Fruit fly (Drosophila melanogaster) whole organism, embryonic: ENCODE data around the gene CG32645.

Experiments
- Aef1 ChIP-seq: fragments of 200-800 bp; sonication (Bioruptor generic); IDR thresholded peaks from 3 replicates; pipeline ENCODE4 v1.3.6; 2022; ENCODE audit warnings: missing biosample characterization, missing genetic modification characterization
- Antp ChIP-seq: fragments of 200-800 bp; sonication (Bioruptor generic); optimal IDR thresholded peaks from 3 replicates; lab custom pipeline; 2016; ENCODE audit warnings: missing biosample characterization, missing genetic modification characterization
- Atf6 ChIP-seq: fragments of 200-800 bp; sonication (Bioruptor generic); IDR thresholded peaks from 2 replicates; pipeline ENCODE4 v1.3.6; 2022; ENCODE audit warnings: missing biosample characterization, missing genetic modification characterization
- CG13287 ChIP-seq: fragments of 200-800 bp; sonication (Bioruptor generic); IDR thresholded peaks from 2 replicates; pipeline ENCODE4 v1.3.6; 2022; ENCODE audit warnings: missing biosample characterization, missing genetic modification characterization; ENCODE audit not compliant: partially characterized antibody
- CG1603 ChIP-seq: fragments of 200-800 bp; sonication (Bioruptor generic); optimal IDR thresholded peaks from 2 replicates; lab custom pipeline; 2019; ENCODE audit warnings: missing biosample characterization, mild to moderate bottlenecking, missing genetic modification characterization, moderate library complexity
- CG32772 ChIP-seq: fragments of 200-800 bp; sonication (Bioruptor generic); IDR thresholded peaks from 2 replicates; pipeline ENCODE4 v1.3.6; 2022; ENCODE audit warnings: missing biosample characterization, missing genetic modification characterization
- CG3995 ChIP-seq: fragments of 200-800 bp; sonication (Bioruptor generic); optimal IDR thresholded peaks from 3 replicates; lab custom pipeline; 2016; ENCODE audit warnings: missing biosample characterization, missing genetic modification characterization
- CG4617 ChIP-seq: fragments of 200-800 bp; sonication (Bioruptor generic); optimal IDR thresholded peaks from 3 replicates; lab custom pipeline; 2016; ENCODE audit warnings: missing biosample characterization, missing genetic modification characterization, borderline replicate concordance
- CG6791 ChIP-seq: fragments of 200-800 bp; sonication (Bioruptor generic); IDR thresholded peaks from 3 replicates; pipeline ENCODE4 v1.3.6; 2022; ENCODE audit warnings: missing biosample characterization, missing genetic modification characterization; ENCODE audit not compliant: partially characterized antibody
- CG7556 ChIP-seq: fragments of 200-800 bp; sonication (Bioruptor generic); optimal IDR thresholded peaks from 2 replicates; lab custom pipeline; 2017; ENCODE audit warnings: missing biosample characterization, mild to moderate bottlenecking, missing genetic modification characterization
- CG7745 ChIP-seq: fragments of 200-800 bp; sonication (Bioruptor generic); optimal IDR thresholded peaks from 2 replicates; lab custom pipeline; 2018; ENCODE audit warnings: missing biosample characterization, mild to moderate bottlenecking, missing genetic modification characterization, moderate library complexity
- CG7963 ChIP-seq: fragments of 200-800 bp; sonication (Bioruptor generic); IDR thresholded peaks from 3 replicates; pipeline ENCODE4 v1.3.6; 2022; ENCODE audit warnings: missing biosample characterization, missing genetic modification characterization; ENCODE audit not compliant: partially characterized antibody
- CG9797 ChIP-seq: fragments of 200-800 bp; sonication (Bioruptor generic); optimal IDR thresholded peaks from 3 replicates; lab custom pipeline; 2018; ENCODE audit warnings: missing biosample characterization, mild to moderate bottlenecking, missing genetic modification characterization
- CG9876 ChIP-seq: fragments of 200-800 bp; sonication (Bioruptor generic); optimal IDR thresholded peaks from 2 replicates; lab custom pipeline; 2016; ENCODE audit warnings: missing biosample characterization, missing genetic modification characterization
- Chrac-16 ChIP-seq: fragments of 200-800 bp; sonication (Bioruptor generic); optimal IDR thresholded peaks from 3 replicates; lab custom pipeline; 2016; ENCODE audit warnings: missing biosample characterization, missing genetic modification characterization
- D19A ChIP-seq: fragments of 200-800 bp; optimal IDR thresholded peaks from 3 replicates; lab custom pipeline; 2019; ENCODE audit warnings: missing biosample characterization, mild to moderate bottlenecking, missing genetic modification characterization, moderate library complexity
- Dip3 ChIP-seq: fragments of 200-800 bp; sonication (Bioruptor generic); optimal IDR thresholded peaks from 3 replicates; lab custom pipeline; 2016; ENCODE audit warnings: missing biosample characterization, missing genetic modification characterization
- E2f1 ChIP-seq: fragments of 200-800 bp; sonication (Bioruptor generic); IDR thresholded peaks from 2 replicates; pipeline ENCODE4 v1.3.6; 2022; ENCODE audit warnings: missing biosample characterization, missing genetic modification characterization
- Ets97D ChIP-seq: fragments of 200-800 bp; sonication (Bioruptor generic); optimal IDR thresholded peaks from 3 replicates; lab custom pipeline; 2016; ENCODE audit warnings: missing biosample characterization, missing genetic modification characterization
- HLH54F ChIP-seq: fragments of 200-800 bp; sonication (Bioruptor generic); optimal IDR thresholded peaks from 3 replicates; lab custom pipeline; 2016; ENCODE audit warnings: missing biosample characterization, missing genetic modification characterization
- Meics ChIP-seq: fragments of 200-800 bp; sonication (Bioruptor generic); optimal IDR thresholded peaks from 2 replicates; lab custom pipeline; 2017; ENCODE audit warnings: missing biosample characterization, mild to moderate bottlenecking, missing genetic modification characterization
- Nf-YC ChIP-seq: fragments of 200-800 bp; optimal IDR thresholded peaks from 3 replicates; lab custom pipeline; 2019; ENCODE audit warnings: missing biosample characterization, mild to moderate bottlenecking, missing genetic modification characterization, moderate library complexity
- Side ChIP-seq: fragments of 200-800 bp; sonication (Bioruptor generic); optimal IDR thresholded peaks from 2 replicates; lab custom pipeline; 2016; ENCODE audit warnings: missing biosample characterization, missing genetic modification characterization
- bigmax ChIP-seq: fragments of 200-800 bp; sonication (Bioruptor generic); optimal IDR thresholded peaks from 2 replicates; lab custom pipeline; 2018; ENCODE audit warnings: missing biosample characterization, mild to moderate bottlenecking, missing genetic modification characterization
- chm ChIP-seq: fragments of 200-800 bp; sonication (Bioruptor generic); IDR thresholded peaks from 2 replicates; pipeline ENCODE4 v1.3.6; 2022; ENCODE audit warnings: missing biosample characterization, missing genetic modification characterization
- dmrt99B ChIP-seq: fragments of 200-800 bp; sonication (Bioruptor generic); optimal IDR thresholded peaks from 2 replicates; lab custom pipeline; 2018; ENCODE audit warnings: missing biosample characterization, mild to moderate bottlenecking, missing genetic modification characterization, moderate library complexity
- dysf ChIP-seq: fragments of 200-800 bp; sonication (Bioruptor generic); IDR thresholded peaks from 3 replicates; pipeline ENCODE4 v1.3.6; 2022; ENCODE audit warnings: missing biosample characterization, missing genetic modification characterization
- en ChIP-seq: fragments of 200-800 bp; sonication (Bioruptor generic); optimal IDR thresholded peaks from 2 replicates; lab custom pipeline; 2016; ENCODE audit warnings: missing biosample characterization, missing genetic modification characterization
- fd3F ChIP-seq: fragments of 200-800 bp; sonication (Bioruptor generic); optimal IDR thresholded peaks from 2 replicates; lab custom pipeline; 2018; ENCODE audit warnings: missing biosample characterization, mild to moderate bottlenecking, missing genetic modification characterization, moderate library complexity
- fd96Cb ChIP-seq: fragments of 200-800 bp; sonication (Bioruptor generic); optimal IDR thresholded peaks from 2 replicates; lab custom pipeline; 2018; ENCODE audit warnings: missing biosample characterization, mild to moderate bottlenecking, missing genetic modification characterization, moderate library complexity
- grn ChIP-seq: fragments of 200-800 bp; sonication (Bioruptor generic); optimal IDR thresholded peaks from 3 replicates; lab custom pipeline; 2017; ENCODE audit warnings: missing biosample characterization, missing genetic modification characterization
- ham ChIP-seq: fragments of 200-800 bp; sonication (Bioruptor generic); IDR thresholded peaks from 2 replicates; pipeline ENCODE4 v1.3.6; 2022; ENCODE audit warnings: missing biosample characterization, missing genetic modification characterization
- ind ChIP-seq: fragments of 200-800 bp; sonication (Bioruptor generic); optimal IDR thresholded peaks from 3 replicates; lab custom pipeline; 2016; ENCODE audit warnings: missing biosample characterization, missing genetic modification characterization
- inv ChIP-seq: fragments of 200-800 bp; sonication (Bioruptor generic); IDR thresholded peaks from 2 replicates; pipeline ENCODE4 v1.3.6; 2022; ENCODE audit warnings: missing biosample characterization, missing genetic modification characterization; ENCODE audit not compliant: partially characterized antibody
- klu ChIP-seq: fragments of 200-800 bp; sonication (Bioruptor generic); IDR thresholded peaks from 2 replicates; pipeline ENCODE4 v1.3.6; 2022; ENCODE audit warnings: missing biosample characterization, missing genetic modification characterization
- mirr ChIP-seq: fragments of 200-800 bp; sonication (Bioruptor generic); optimal IDR thresholded peaks from 3 replicates; lab custom pipeline; 2018; ENCODE audit warnings: missing biosample characterization, mild to moderate bottlenecking, missing genetic modification characterization
- nerfin-2 ChIP-seq: fragments of 200-800 bp; sonication (Bioruptor generic); IDR thresholded peaks from 2 replicates; pipeline ENCODE4 v1.3.6; 2022; ENCODE audit warnings: missing biosample characterization, missing genetic modification characterization; ENCODE audit not compliant: partially characterized antibody
- schlank ChIP-seq: fragments of 200-800 bp; sonication (Bioruptor generic); optimal IDR thresholded peaks from 2 replicates; lab custom pipeline; 2018; ENCODE audit warnings: missing biosample characterization, mild to moderate bottlenecking, missing genetic modification characterization
- sd ChIP-seq: fragments of 200-800 bp; sonication (Bioruptor generic); optimal IDR thresholded peaks from 3 replicates; lab custom pipeline; 2018; ENCODE audit warnings: missing biosample characterization, mild to moderate bottlenecking, missing genetic modification characterization, moderate library complexity
- sens-2 ChIP-seq: fragments of 200-800 bp; sonication (Bioruptor generic); IDR thresholded peaks from 2 replicates; pipeline ENCODE4 v1.3.6; 2022; ENCODE audit warnings: missing biosample characterization, missing genetic modification characterization
- sisA ChIP-seq: fragments of 200-800 bp; sonication (Bioruptor generic); IDR thresholded peaks from 2 replicates; pipeline ENCODE4 v1.3.6; 2022; ENCODE audit warnings: missing biosample characterization, missing genetic modification characterization
- slp2 ChIP-seq: fragments of 200-800 bp; sonication (Bioruptor generic); optimal IDR thresholded peaks from 2 replicates; lab custom pipeline; 2016; ENCODE audit warnings: missing biosample characterization, missing genetic modification characterization
- sqz ChIP-seq: fragments of 200-800 bp; sonication (Bioruptor generic); optimal IDR thresholded peaks from 3 replicates; lab custom pipeline; 2018; ENCODE audit warnings: missing biosample characterization, mild to moderate bottlenecking, missing genetic modification characterization
- sug ChIP-seq: fragments of 200-800 bp; optimal IDR thresholded peaks from 2 replicates; lab custom pipeline; 2019; ENCODE audit warnings: missing biosample characterization, mild to moderate bottlenecking, missing genetic modification characterization, moderate library complexity
- tup ChIP-seq: fragments of 200-800 bp; sonication (Bioruptor generic); optimal IDR thresholded peaks from 2 replicates; lab custom pipeline; 2016; ENCODE audit warnings: missing biosample characterization, mild to moderate bottlenecking, missing genetic modification characterization, moderate library complexity
- unpg ChIP-seq: fragments of 200-800 bp; sonication (Bioruptor generic); optimal IDR thresholded peaks from 3 replicates; lab custom pipeline; 2018; ENCODE audit warnings: missing biosample characterization, mild to moderate bottlenecking, missing genetic modification characterization, moderate library complexity
- vnd ChIP-seq: fragments of 200-800 bp; sonication (Bioruptor generic); IDR thresholded peaks from 3 replicates; pipeline ENCODE4 v1.3.6; 2022; ENCODE audit warnings: missing biosample characterization, missing genetic modification characterization; ENCODE audit not compliant: partially characterized antibody
- zfh1 ChIP-seq: fragments of 200-800 bp; sonication (Bioruptor generic); IDR thresholded peaks from 3 replicates; pipeline ENCODE4 v1.3.6; 2022; ENCODE audit warnings: missing biosample characterization, missing genetic modification characterization

Gene CG32645

DNA sequence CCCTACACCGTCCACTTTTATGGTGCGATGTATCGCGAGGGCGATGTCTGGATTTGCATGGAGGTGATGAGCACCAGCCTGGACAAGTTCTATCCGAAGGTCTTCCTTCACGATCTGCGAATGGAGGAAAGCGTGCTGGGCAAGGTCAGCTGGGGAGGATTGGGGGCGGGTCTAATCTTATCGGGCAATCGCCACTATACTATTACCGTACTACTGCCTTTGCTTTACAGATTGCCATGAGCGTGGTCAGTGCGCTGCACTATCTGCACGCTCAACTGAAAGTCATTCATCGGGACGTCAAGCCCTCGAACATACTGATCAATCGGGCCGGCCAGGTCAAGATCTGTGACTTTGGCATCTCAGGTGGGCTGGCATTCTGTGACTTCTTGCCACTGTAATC, 47.1 kb upstream of the CG32645 start:
- TF ChIP-seq CG9876 (GFP tag; lab: Kevin White, UChicago) (no peak), bigmax (GFP tag; lab: Kevin White, UChicago) (no peak), slp2 (no peak), mirr (GFP tag; lab: Kevin White, UChicago) (no peak), CG13287 (GFP tag; lab: Robert Waterston, UW) (no peak), Meics (GFP tag; lab: Kevin White, UChicago) (no peak), CG32772 (GFP tag; lab: Robert Waterston, UW) (no peak), nerfin-2 (no peak), CG7556 (GFP tag; lab: Kevin White, UChicago) (no peak)

- TF ChIP-seq tup (GFP tag; lab: Kevin White, UChicago) (no peak), Ets97D (GFP tag; lab: Kevin White, UChicago) (peak; percentile 35), Dip3 (GFP tag; lab: Kevin White, UChicago) (peak; percentile 15), grn (GFP tag; lab: Kevin White, UChicago) (peak; percentile 16), Antp (GFP tag; lab: Kevin White, UChicago) (peak; percentile 37), HLH54F (peak; percentile 28), vnd (GFP tag; lab: Robert Waterston, UW) (peak; percentile 77), sug (tag; lab: Kevin White, UChicago) (peak; percentile 42), inv (GFP tag; lab: Robert Waterston, UW) (peak; percentile 75), CG4617 (GFP tag; lab: Kevin White, UChicago) (peak; percentile 27), sd (tag; lab: Kevin White, UChicago) (peak; percentile 85), unpg (GFP tag; lab: Kevin White, UChicago) (peak; percentile 16), dysf (peak; percentile 55; the same call in 2 of the 3 replicates), fd96Cb (peak; percentile 5), CG1603 (tag; lab: Kevin White, UChicago) (peak; percentile 62), zfh1 (peak; percentile 52; the same call in 2 of the 3 replicates), Atf6 (GFP tag; lab: Robert Waterston, UW) (0 out of 2 replicates have a peak, but pooled peaks have one; percentile 30), CG7745 (no peak), Aef1 (no peak), Chrac-16 (GFP tag; lab: Kevin White, UChicago) (peak; percentile 5), ind (peak; percentile 25), CG9797 (GFP tag; lab: Kevin White, UChicago) (peak; percentile 4), chm (GFP tag; lab: Robert Waterston, UW) (no peak), sqz (no peak), D19A (peak; percentile 19), fd3F (GFP tag; lab: Kevin White, UChicago) (no peak), schlank (tag; lab: Kevin White, UChicago) (peak; percentile 31), Nf-YC (tag; lab: Kevin White, UChicago) (peak; percentile 33), sisA (GFP tag; lab: Robert Waterston, UW) (peak; percentile 36; the same call in 1 of the 2 replicates), CG7963 (GFP tag; lab: Robert Waterston, UW) (peak; percentile 71), Side (no peak), klu (GFP tag; lab: Robert Waterston, UW) (no peak), sens-2 (GFP tag; lab: Robert Waterston, UW) (no peak), CG6791 (GFP tag; lab: Robert Waterston, UW) (peak; percentile 86), ham (GFP tag; lab: Robert Waterston, UW) (no peak), CG3995 (GFP tag; lab: Kevin White, UChicago) (peak; percentile 59), en (GFP tag; lab: Kevin White, UChicago) (no peak), dmrt99B (peak; percentile 10), E2f1 (0 out of 2 replicates have a peak, but pooled peaks have one; percentile 10)
Measured at dm6 chrX:13094085-13094764, 44.8 kb upstream of the CG32645 start, which contains the start of gene CG2200. Gene CG2200, plus strand, starts transcription at chrX:13094299.
